Fruit fly (Drosophila melanogaster): Measurements from ENCODE around the gene mab-21.

mab-21 gene

DNA sequence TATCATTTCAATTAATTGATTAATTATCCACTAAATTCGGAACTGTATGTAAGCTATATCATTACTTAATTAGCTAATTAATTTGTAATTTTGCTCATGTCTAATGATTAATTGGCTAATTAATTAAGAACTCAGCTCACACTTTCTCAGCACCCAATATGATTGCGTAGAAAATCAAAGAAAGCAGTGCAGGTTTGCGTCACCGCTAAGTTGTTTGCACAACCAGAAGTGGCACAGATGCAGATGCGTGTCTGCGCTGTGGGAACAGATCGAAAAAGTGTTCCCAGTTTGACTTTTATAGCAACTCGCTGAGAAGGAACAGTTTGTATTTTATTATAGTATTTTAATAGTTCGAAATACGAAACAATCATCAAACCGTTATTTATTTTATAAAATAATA is 20.8 kb downstream of the mab-21 start (continued):
- TF ChIP-seq pho (GFP tag; optimal IDR thresholded peaks at IDR 0.05), result no peak
- TF ChIP-seq pzg (GFP tag; optimal IDR thresholded peaks at IDR 0.05), result peak; percentile 10
- TF ChIP-seq dysf (GFP tag; IDR thresholded peaks at IDR 0.05), result no peak
- TF ChIP-seq ci (GFP tag; IDR thresholded peaks at IDR 0.05), result 0 out of 3 replicates have a peak, but pooled peaks have one; percentile 42
- no peak for TF ChIP-seq mirr (GFP tag; optimal IDR thresholded peaks at IDR 0.05)
- TF ChIP-seq Trl (optimal IDR thresholded peaks at IDR 0.05), result no peak
- no peak for TF ChIP-seq Trl (GFP tag; optimal IDR thresholded peaks at IDR 0.05)
- TF ChIP-seq CG7745 (tag; optimal IDR thresholded peaks at IDR 0.05), result peak; percentile 85
- TF ChIP-seq CG17829 (tag; optimal IDR thresholded peaks at IDR 0.05), result peak; percentile 19
- TF ChIP-seq Lhr (GFP tag; optimal IDR thresholded peaks at IDR 0.05), result peak; percentile 44
- TF ChIP-seq Sry-δ (GFP tag; optimal IDR thresholded peaks at IDR 0.05), result no peak
- TF ChIP-seq Rx (GFP tag; IDR thresholded peaks at IDR 0.05), result no peak
- TF ChIP-seq CG18619 (GFP tag; optimal IDR thresholded peaks at IDR 0.05), result no peak
- no peak for TF ChIP-seq wek (GFP tag; optimal IDR thresholded peaks at IDR 0.05)
- TF ChIP-seq gem (tag; optimal IDR thresholded peaks at IDR 0.05), result no peak
- TF ChIP-seq Dip2 (GFP tag; IDR thresholded peaks at IDR 0.05), result no peak
- no peak for TF ChIP-seq CG4730 (GFP tag; IDR thresholded peaks at IDR 0.05)
- TF ChIP-seq tll (GFP tag; optimal IDR thresholded peaks at IDR 0.05), result no peak
- no peak for TF ChIP-seq Rfx (GFP tag; IDR thresholded peaks at IDR 0.05)
- TF ChIP-seq CG6272 (GFP tag; IDR thresholded peaks at IDR 0.05), result peak; percentile 26; the same call in 1 of the 2 replicates
- no peak for TF ChIP-seq jing (GFP tag; optimal IDR thresholded peaks at IDR 0.05)
- peak; percentile 40 for TF ChIP-seq HmgZ (tag; optimal IDR thresholded peaks at IDR 0.05)
- no peak for TF ChIP-seq CG17359 (tag; optimal IDR thresholded peaks at IDR 0.05)

DNA sequence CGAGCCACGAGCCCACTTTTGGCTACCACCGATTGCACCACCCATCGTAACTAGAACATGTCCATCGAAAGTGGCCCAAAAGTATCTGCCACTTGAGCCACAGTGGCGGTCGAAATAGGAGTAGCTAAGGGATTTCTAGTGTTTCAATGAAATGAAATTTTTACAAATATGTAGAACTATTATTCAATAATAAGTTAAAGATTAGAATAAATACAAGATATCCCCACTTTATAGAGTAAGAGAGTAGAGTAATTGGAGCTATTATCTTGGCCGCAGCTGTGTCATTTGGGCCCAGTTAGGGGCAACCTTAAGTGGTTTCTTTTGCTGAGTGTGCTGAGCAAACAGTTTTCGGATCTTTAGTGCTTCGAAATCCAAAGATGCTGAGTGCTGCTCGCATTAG is 23.6 kb downstream of the mab-21 start:
- TF ChIP-seq CG34422 (GFP tag; IDR thresholded peaks at IDR 0.05) (peak; percentile 63), esg (GFP tag; conservative IDR thresholded peaks at IDR 0.05) (0 out of 2 replicates have a peak, but pooled peaks have one; percentile 14), maf-S (GFP tag; optimal IDR thresholded peaks at IDR 0.05) (no peak), CG8089 (GFP tag; optimal IDR thresholded peaks at IDR 0.05) (no peak), Gug (GFP tag; IDR thresholded peaks at IDR 0.05) (no peak), abd-A (tag; optimal IDR thresholded peaks at IDR 0.05) (no peak), CG18599 (GFP tag; optimal IDR thresholded peaks at IDR 0.05) (peak; percentile 23), tin (GFP tag; optimal IDR thresholded peaks at IDR 0.05) (peak; percentile 35), ranshi (GFP tag; IDR thresholded peaks at IDR 0.05) (peak; percentile 48; the same call in 1 of the 2 replicates), E2f1 (GFP tag; IDR thresholded peaks at IDR 0.05) (0 out of 2 replicates have a peak, but pooled peaks have one; percentile 21), Meics (GFP tag; optimal IDR thresholded peaks at IDR 0.05) (peak; percentile 7), Nf-YA (GFP tag; IDR thresholded peaks at IDR 0.05) (peak; percentile 26; the same call in 1 of the 2 replicates), CG2678 (tag; optimal IDR thresholded peaks at IDR 0.05) (peak; percentile 63), Fer3 (tag; optimal IDR thresholded peaks at IDR 0.05) (peak; percentile 15), org-1 (GFP tag; optimal IDR thresholded peaks at IDR 0.05) (no peak), Dip3 (GFP tag; optimal IDR thresholded peaks at IDR 0.05) (no peak), p53 (GFP tag; optimal IDR thresholded peaks at IDR 0.05) (no peak), CG4820 (GFP tag; optimal IDR thresholded peaks at IDR 0.05) (peak; percentile 32), fu2 (GFP tag; optimal IDR thresholded peaks at IDR 0.05) (no peak), Jarid2 (GFP tag; optimal IDR thresholded peaks at IDR 0.05) (no peak), CG12219 (GFP tag; optimal IDR thresholded peaks at IDR 0.05) (peak; percentile 47), CG11560 (tag; IDR thresholded peaks at IDR 0.05) (no peak), ttk (GFP tag; IDR thresholded peaks at IDR 0.05) (peak; percentile 46; the same call in 1 of the 2 replicates), CG8924 (tag; optimal IDR thresholded peaks at IDR 0.05) (peak; percentile 47), nom (GFP tag; optimal IDR thresholded peaks at IDR 0.05) (no peak), Asciz (GFP tag; optimal IDR thresholded peaks at IDR 0.05) (peak; percentile 41), dmrt11E (tag; optimal IDR thresholded peaks at IDR 0.05) (no peak), Dp (GFP tag; optimal IDR thresholded peaks at IDR 0.05) (no peak), Stat92E (GFP tag; optimal IDR thresholded peaks at IDR 0.05) (no peak)
